Worm (Caenorhabditis elegans): ENCODE results near the gene fipr-15.

Gene fipr-15

DNA sequence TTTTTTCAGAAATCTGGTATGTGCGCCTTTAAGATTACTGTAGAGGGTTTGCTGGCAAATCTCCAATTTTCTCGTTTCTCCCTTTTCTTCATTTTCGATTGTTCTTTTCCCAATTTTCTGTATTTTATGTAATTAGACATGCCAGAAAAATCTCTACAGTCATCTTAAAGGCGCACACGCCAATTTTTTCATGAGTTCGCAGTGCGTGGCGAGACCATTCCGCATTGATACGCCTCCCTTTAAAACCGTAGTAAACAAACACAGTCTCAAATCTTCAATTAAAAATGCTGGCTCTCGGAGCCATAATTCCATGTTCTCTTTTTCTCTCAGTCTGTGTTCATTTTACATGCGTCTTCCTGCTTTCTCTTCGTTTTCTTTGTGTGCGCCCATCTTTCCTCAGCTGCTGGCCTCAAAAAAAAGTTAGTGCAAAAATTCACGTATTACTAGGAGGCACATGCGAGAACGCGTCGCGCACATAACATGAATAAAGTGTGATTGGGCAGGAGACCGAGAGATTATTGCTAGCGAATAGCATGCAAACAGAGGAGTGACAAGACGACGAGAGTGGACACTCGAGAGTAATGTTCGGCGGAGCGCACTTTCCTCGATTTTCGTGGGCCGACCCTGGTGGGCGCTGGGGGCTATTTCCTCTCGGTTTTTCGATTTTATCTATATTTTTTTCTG lies 38.7 kb downstream of the fipr-15 start (continued):
- TF ChIP-seq lsl-1 (GFP tag; optimal IDR thresholded peaks at IDR 0.05) (peak; percentile 93), Y67H2A.10 (GFP tag; conservative IDR thresholded peaks at IDR 0.05) (no peak), lir-1 (GFP tag; conservative IDR thresholded peaks at IDR 0.05) (peak; percentile 74; the same call in 1 of the 2 replicates), dox-1 (GFP tag; IDR thresholded peaks at IDR 0.05) (peak; percentile 84), hmg-1.2 (GFP tag; IDR thresholded peaks at IDR 0.05) (peak; percentile 91), xnd-1 (tag; optimal IDR thresholded peaks at IDR 0.05) (peak; percentile 70), lsy-27 (tag; optimal IDR thresholded peaks at IDR 0.05; ENCODE audit: borderline replicate concordance, insufficient read depth) (no peak), B0336.3 (GFP tag; IDR thresholded peaks at IDR 0.05) (peak; percentile 74), C17E4.6 (GFP tag; IDR thresholded peaks at IDR 0.05) (no peak), lin-26 (GFP tag; IDR thresholded peaks at IDR 0.05) (0 out of 2 replicates have a peak, but pooled peaks have one; percentile 40), snpc-1.3 (tag; optimal IDR thresholded peaks at IDR 0.05; ENCODE audit: insufficient read depth) (no peak), mcd-1 (GFP tag; IDR thresholded peaks at IDR 0.05) (peak; percentile 81), snpc-4 (GFP tag; optimal IDR thresholded peaks at IDR 0.05) (no peak), snpc-4 (tag; optimal IDR thresholded peaks at IDR 0.05) (peak in 3 of 4 experiments; percentile 29 to 65 (median 39)), akir-1 (GFP tag; optimal IDR thresholded peaks at IDR 0.05) (no peak), ztf-22 (GFP tag; optimal IDR thresholded peaks at IDR 0.05) (no peak)

ce11 chrIV:10919770-10920169 lies 39.4 kb downstream of the fipr-15 start, which contains the start of gene rbr-2:
Gene rbr-2, plus strand, starts transcription at chrIV:10920070.
- TF ChIP-seq dox-1 (GFP tag; IDR thresholded peaks at IDR 0.05) (no peak), mcd-1 (GFP tag; IDR thresholded peaks at IDR 0.05) (no peak), ztf-26 (tag; optimal IDR thresholded peaks at IDR 0.05) (no peak), fkh-3 (tag; optimal IDR thresholded peaks at IDR 0.05) (no peak)
